Comparison of ENCODE assay signal across 2 worm cellular contexts in the genomic region with DNA sequence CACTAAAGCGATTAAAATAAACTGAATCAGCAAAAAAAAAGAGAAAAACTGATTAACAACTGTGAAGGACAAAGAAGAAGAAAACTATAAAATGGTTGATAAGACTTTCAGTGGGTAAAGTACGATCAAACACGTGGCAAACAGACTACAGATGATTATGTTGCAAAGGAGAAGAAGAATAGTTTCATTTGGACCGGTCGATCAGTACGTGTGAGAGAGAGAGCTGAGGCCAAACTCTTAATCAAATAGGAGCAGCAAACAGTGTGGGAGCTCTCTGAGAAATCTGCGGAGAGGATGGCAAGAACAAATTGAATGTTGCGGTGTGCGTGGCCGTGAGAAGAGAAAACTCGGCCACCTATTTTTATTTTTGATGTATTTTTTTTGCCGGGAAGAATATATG.
TF ChIP-seq lines count a peak whose summit lies in the region.

No protein-coding gene starts in this region.

TF ChIP-seq in whole organism, L1 larva, 84 proteins besides CTCF, POLR2A, EP300 and RAD21 (continued from another document):
- TF ChIP-seq pqm-1 (tag; optimal IDR thresholded peaks at IDR 0.05; lab: Kevin White, UChicago) = no peak
- TF ChIP-seq skn-1 (tag; optimal IDR thresholded peaks at IDR 0.05; lab: Kevin White, UChicago) = no peak
- TF ChIP-seq nhr-77 (tag; optimal IDR thresholded peaks at IDR 0.05; lab: Kevin White, UChicago) = no peak
- no peak for TF ChIP-seq unc-86 (tag; optimal IDR thresholded peaks at IDR 0.05; lab: Kevin White, UChicago)
- no peak for TF ChIP-seq xbp-1 (tag; optimal IDR thresholded peaks at IDR 0.05; lab: Kevin White, UChicago)
- TF ChIP-seq pag-3 (tag; optimal IDR thresholded peaks at IDR 0.05; lab: Kevin White, UChicago; ENCODE audit: borderline replicate concordance, insufficient read depth) = no peak

TF ChIP-seq in whole organism, L4 larva, 104 proteins besides CTCF, POLR2A, EP300 and RAD21 (continued from another document):
- TF ChIP-seq zag-1 (tag; optimal IDR thresholded peaks at IDR 0.05; lab: Kevin White, UChicago) = no peak
- no peak for TF ChIP-seq aly-2 (tag; optimal IDR thresholded peaks at IDR 0.05; lab: Kevin White, UChicago)
- TF ChIP-seq fkh-10 (GFP tag; optimal IDR thresholded peaks at IDR 0.05; lab: Kevin White, UChicago) = no peak
- peak; percentile 57 for TF ChIP-seq T26A8.4 (GFP tag; IDR thresholded peaks at IDR 0.05; lab: Robert Waterston, UW)
- no peak for TF ChIP-seq lin-29 (GFP tag; IDR thresholded peaks at IDR 0.05; lab: Robert Waterston, UW)
- TF ChIP-seq daf-16 (GFP tag; optimal IDR thresholded peaks at IDR 0.05; lab: Kevin White, UChicago) = no peak
- TF ChIP-seq daf-16 (tag; optimal IDR thresholded peaks at IDR 0.05; lab: Kevin White, UChicago) = peak; percentile 22
- TF ChIP-seq ceh-28 (tag; optimal IDR thresholded peaks at IDR 0.05; lab: Kevin White, UChicago) = no peak
- peak; percentile 61 for TF ChIP-seq hlh-30 (tag; optimal IDR thresholded peaks at IDR 0.05; lab: Kevin White, UChicago; ENCODE audit: insufficient read depth)
- TF ChIP-seq ceh-44 (GFP tag; IDR thresholded peaks at IDR 0.05; lab: Robert Waterston, UW) = no peak
- no peak for TF ChIP-seq unc-130 (GFP tag; optimal IDR thresholded peaks at IDR 0.05; lab: Kevin White, UChicago)
- no peak for TF ChIP-seq nhr-42 (GFP tag; IDR thresholded peaks at IDR 0.05; lab: Robert Waterston, UW)
